Worm (Caenorhabditis elegans) whole organism, mixed stage, embryonic: ENCODE measurements around the gene B0035.3.

Experiments
- ham-2 ChIP-seq: fragments of 200-800 bp; sonication (Bioruptor generic); optimal IDR thresholded peaks from 2 replicates; lab custom pipeline; 2018; ENCODE audit warnings: mild to moderate bottlenecking, missing genetic modification characterization, missing compliant biosample characterization
- lin-32 ChIP-seq: fragments of 200-800 bp; sonication (Bioruptor generic); optimal IDR thresholded peaks from 2 replicates; lab custom pipeline; 2018; ENCODE audit warnings: mild to moderate bottlenecking, missing genetic modification characterization, missing compliant biosample characterization
- lsy-2 ChIP-seq: fragments of 150-350 bp; optimal IDR thresholded peaks from 2 replicates; lab custom pipeline; 2014; ENCODE audit warnings: missing biosample characterization, missing genetic modification characterization
- mep-1 ChIP-seq: fragments of 150-350 bp; optimal IDR thresholded peaks from 2 replicates; lab custom pipeline; 2017; ENCODE audit warnings: missing biosample characterization, missing genetic modification reagents, missing genetic modification characterization, inconsistent platforms
- pha-4 ChIP-seq: fragments of 150-350 bp; optimal IDR thresholded peaks from 2 replicates; lab custom pipeline; 2018; ENCODE audit warnings: missing biosample characterization, missing genetic modification reagents, missing genetic modification characterization
- ztf-11 ChIP-seq: fragments of 150-350 bp; optimal IDR thresholded peaks from 2 replicates; lab custom pipeline; 2014; ENCODE audit warnings: missing biosample characterization, missing genetic modification characterization

DNA sequence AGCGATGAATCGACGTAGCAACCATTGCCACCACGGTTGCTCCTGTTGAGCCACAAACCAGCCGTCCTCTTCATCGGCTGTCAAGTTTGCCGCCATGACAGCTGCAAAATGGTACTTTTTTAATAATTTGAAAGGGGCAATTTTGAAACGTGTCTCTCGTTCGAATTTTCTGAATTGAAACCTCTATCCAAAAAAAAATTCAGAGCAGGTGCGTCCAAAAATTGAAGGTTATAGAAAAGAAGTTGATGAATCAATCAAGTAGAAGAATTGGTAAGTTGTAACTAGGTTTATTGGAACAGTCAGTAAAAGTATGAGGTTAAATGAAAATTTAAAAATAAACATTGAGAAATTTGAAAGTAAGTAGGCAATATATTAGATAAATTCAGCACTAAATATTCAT lies 46.6 kb upstream of the B0035.3 start, which contains the start of gene T01G1.4:
- TF ChIP-seq lsy-2 (tag; lab: Kevin White, UChicago) (no peak), pha-4 (tag; lab: Kevin White, UChicago) (no peak), ham-2 (no peak), ztf-11 (tag; lab: Kevin White, UChicago) (no peak), lin-32 (no peak), mep-1 (no peak)
